Fruit fly (Drosophila melanogaster): ENCODE results near the gene Uch-L5.

The Uch-L5 gene

dm6 chr3L:9460775-9461491 is 15.8 kb downstream of the Uch-L5 start, which contains the start of the genes CG3434 and CG44838 (continued):
- TF ChIP-seq CG7745 (tag; optimal IDR thresholded peaks at IDR 0.05), result peak; percentile 97
- no peak for TF ChIP-seq h (optimal IDR thresholded peaks at IDR 0.05)
- peak; percentile 75 for TF ChIP-seq CG30020 (tag; optimal IDR thresholded peaks at IDR 0.05)
- TF ChIP-seq Rx (GFP tag; IDR thresholded peaks at IDR 0.05), result peak; percentile 53; the same call in 1 of the 2 replicates
- TF ChIP-seq CG34224 (GFP tag; IDR thresholded peaks at IDR 0.05; ENCODE audit: partially characterized antibody), result 0 out of 3 replicates have a peak, but pooled peaks have one; percentile 34
- peak; percentile 74 for TF ChIP-seq dmrt99B (tag; optimal IDR thresholded peaks at IDR 0.05)
- no peak for TF ChIP-seq pita (GFP tag; optimal IDR thresholded peaks at IDR 0.05)
- TF ChIP-seq Six4 (GFP tag; optimal IDR thresholded peaks at IDR 0.05), result peak; percentile 80
- TF ChIP-seq fru (optimal IDR thresholded peaks at IDR 0.05), result no peak
- peak; percentile 86 for TF ChIP-seq CG9727 (GFP tag; optimal IDR thresholded peaks at IDR 0.05)
- peak; percentile 17 for TF ChIP-seq pros (GFP tag; optimal IDR thresholded peaks at IDR 0.05)
- peak; percentile 64 for TF ChIP-seq tgo (GFP tag; IDR thresholded peaks at IDR 0.05)
- peak; percentile 48 for TF ChIP-seq Dip3 (GFP tag; optimal IDR thresholded peaks at IDR 0.05)
- TF ChIP-seq CG3838 (GFP tag; optimal IDR thresholded peaks at IDR 0.05), result peak; percentile 27
- TF ChIP-seq CG34376 (GFP tag; optimal IDR thresholded peaks at IDR 0.05), result peak; percentile 70
- no peak for TF ChIP-seq CG10321 (GFP tag; IDR thresholded peaks at IDR 0.05)
- peak; percentile 58 for TF ChIP-seq CG7928 (GFP tag; optimal IDR thresholded peaks at IDR 0.05)
- peak; percentile 45 for TF ChIP-seq CG10274 (GFP tag; optimal IDR thresholded peaks at IDR 0.05)
- TF ChIP-seq NC2β (GFP tag; optimal IDR thresholded peaks at IDR 0.05), result peak; percentile 73
- TF ChIP-seq chm (GFP tag; IDR thresholded peaks at IDR 0.05), result no peak
- 0 out of 3 replicates have a peak, but pooled peaks have one; percentile 18 for TF ChIP-seq knrl (GFP tag; IDR thresholded peaks at IDR 0.05; ENCODE audit: partially characterized antibody)
- TF ChIP-seq psq (GFP tag; optimal IDR thresholded peaks at IDR 0.05), result peak; percentile 77
- peak; percentile 68 for TF ChIP-seq CG10209 (GFP tag; optimal IDR thresholded peaks at IDR 0.05)
- peak; percentile 74; the same call in 2 of the 3 replicates for TF ChIP-seq H15 (GFP tag; IDR thresholded peaks at IDR 0.05)
- TF ChIP-seq nmo (GFP tag; optimal IDR thresholded peaks at IDR 0.05), result peak; percentile 87
- TF ChIP-seq Jarid2 (GFP tag; optimal IDR thresholded peaks at IDR 0.05), result peak; percentile 81
- peak; percentile 33 for TF ChIP-seq Scr (GFP tag; IDR thresholded peaks at IDR 0.05; ENCODE audit: partially characterized antibody)
- peak; percentile 90 for TF ChIP-seq CG2120 (GFP tag; optimal IDR thresholded peaks at IDR 0.05)
- TF ChIP-seq Awh (GFP tag; IDR thresholded peaks at IDR 0.05), result peak; percentile 67; the same call in 1 of the 2 replicates
- peak; percentile 49 for TF ChIP-seq oc (tag; optimal IDR thresholded peaks at IDR 0.05)
- TF ChIP-seq hkb (optimal IDR thresholded peaks at IDR 0.05), result no peak
- peak; percentile 80 for TF ChIP-seq hkb (GFP tag; IDR thresholded peaks at IDR 0.05)
- no peak for TF ChIP-seq ro (GFP tag; IDR thresholded peaks at IDR 0.05)
- TF ChIP-seq sob (GFP tag; IDR thresholded peaks at IDR 0.05), result peak; percentile 80
- peak; percentile 62 for TF ChIP-seq tx (GFP tag; optimal IDR thresholded peaks at IDR 0.05)
- no peak for TF ChIP-seq danr (GFP tag; IDR thresholded peaks at IDR 0.05)
- peak; percentile 73 for TF ChIP-seq CG10462 (GFP tag; optimal IDR thresholded peaks at IDR 0.05)
- peak; percentile 58 for TF ChIP-seq CG18011 (GFP tag; optimal IDR thresholded peaks at IDR 0.05)
- TF ChIP-seq abd-A (tag; optimal IDR thresholded peaks at IDR 0.05), result peak; percentile 80
- no peak for TF ChIP-seq gce (GFP tag; IDR thresholded peaks at IDR 0.05)
- peak; percentile 87 for TF ChIP-seq CG31441 (GFP tag; IDR thresholded peaks at IDR 0.05)
- no peak for TF ChIP-seq pan (optimal IDR thresholded peaks at IDR 0.05)
- peak in 1 of 2 experiments; percentile 66 for TF ChIP-seq pan (GFP tag; optimal IDR thresholded peaks at IDR 0.05 in 1 of 2, IDR thresholded peaks at IDR 0.05 in 1 of 2)
- peak; percentile 79; the same call in 2 of the 3 replicates for TF ChIP-seq ci (GFP tag; IDR thresholded peaks at IDR 0.05)
- peak; percentile 78 for TF ChIP-seq bcd (GFP tag; optimal IDR thresholded peaks at IDR 0.05)
- TF ChIP-seq slp2 (GFP tag; optimal IDR thresholded peaks at IDR 0.05), result no peak
- TF ChIP-seq pho (GFP tag; optimal IDR thresholded peaks at IDR 0.05), result peak; percentile 82
- peak; percentile 74 for TF ChIP-seq CG12299 (tag; optimal IDR thresholded peaks at IDR 0.05)
- peak; percentile 67 for TF ChIP-seq HLH3B (GFP tag; IDR thresholded peaks at IDR 0.05)
- TF ChIP-seq CG17568 (GFP tag; optimal IDR thresholded peaks at IDR 0.05), result peak; percentile 64
- TF ChIP-seq CrebB (tag; optimal IDR thresholded peaks at IDR 0.05), result peak; percentile 38
